Fruit fly (Drosophila melanogaster) S2 (cell line): ENCODE results near the gene CG43725.

Experiments
- CG8478 ChIP-seq: fragments of >200 bp; optimal IDR thresholded peaks from 2 replicates; lab custom pipeline; 2018
- CTCF ChIP-seq, 2 experiments: fragments of >200 bp; optimal IDR thresholded peaks; 2 replicates each; lab custom pipeline; 2018

CG43725 gene

DNA sequence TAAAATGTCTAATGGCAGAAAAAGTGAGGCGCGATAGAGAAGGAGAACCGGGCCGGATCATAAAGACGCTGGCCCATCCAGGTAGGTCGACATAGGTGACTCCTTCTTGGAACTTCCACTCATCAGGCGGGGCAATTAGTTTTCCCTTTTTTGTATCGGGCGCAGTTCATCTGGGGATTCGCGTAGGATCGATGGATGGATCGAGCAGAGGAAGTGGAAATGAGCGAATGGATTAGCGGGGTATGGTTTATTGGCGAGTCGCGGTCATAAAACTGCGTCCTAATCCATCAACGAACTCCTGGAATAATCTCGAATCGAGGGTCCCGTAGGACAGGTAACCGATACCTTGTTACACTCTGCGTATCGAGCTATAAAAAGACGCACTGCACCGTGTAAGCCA is at the start of gene CG43725:
Gene CG43725 (plus strand): TSS at position 400 of the 400 bp plus-strand sequence.
- no peak for TF ChIP-seq CTCF (optimal IDR thresholded peaks at IDR 0.05; lab: Kevin White, UChicago)
- TF ChIP-seq CG8478 (lab: Kevin White, UChicago): no peak

dm6 chr2L:11027213-11027612 is 48.1 kb upstream of the CG43725 start:
- TF ChIP-seq CG8478 (lab: Kevin White, UChicago) (no peak), CTCF (optimal IDR thresholded peaks at IDR 0.05; lab: Kevin White, UChicago) (no peak)

dm6 chr2L:11027825-11028496 is 47.4 kb upstream of the CG43725 start:
- TF ChIP-seq CTCF (optimal IDR thresholded peaks at IDR 0.05; lab: Kevin White, UChicago) (no peak), CG8478 (lab: Kevin White, UChicago) (no peak)

DNA sequence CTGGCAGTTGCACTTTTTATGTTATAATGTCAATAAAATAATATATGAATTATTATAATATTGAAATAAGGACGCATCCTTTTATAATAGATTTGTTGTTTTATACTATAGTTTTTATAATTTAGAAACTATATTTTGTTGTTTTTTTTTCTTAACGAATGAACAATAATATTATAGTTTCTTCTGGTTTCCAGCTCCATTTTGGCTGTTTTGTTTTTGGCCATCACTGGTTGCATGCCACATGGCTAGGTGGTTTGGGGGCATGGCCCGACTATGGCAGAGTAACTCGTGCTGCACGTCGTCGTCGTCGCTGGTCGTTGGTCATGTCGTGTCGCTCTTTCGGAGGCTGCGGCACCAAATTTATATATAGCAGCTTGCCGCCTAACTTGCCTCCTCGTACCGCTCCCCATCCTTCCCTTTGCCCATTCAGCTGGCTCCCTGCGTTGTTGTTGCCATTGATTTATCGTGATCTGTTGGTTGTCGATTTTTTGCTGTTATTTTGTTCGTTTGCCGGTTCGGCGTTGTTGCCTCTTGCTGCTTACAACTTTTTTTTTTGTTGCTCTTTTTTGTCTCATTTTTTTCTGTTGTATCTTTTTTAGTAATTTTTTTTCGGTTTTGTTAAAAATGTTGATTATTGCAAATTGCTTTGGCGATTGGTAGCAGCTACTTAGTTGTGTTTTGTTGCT is 42.9 kb upstream of the CG43725 start:
- no peak for TF ChIP-seq CG8478 (lab: Kevin White, UChicago)
- TF ChIP-seq CTCF (optimal IDR thresholded peaks at IDR 0.05; lab: Kevin White, UChicago): no peak

DNA sequence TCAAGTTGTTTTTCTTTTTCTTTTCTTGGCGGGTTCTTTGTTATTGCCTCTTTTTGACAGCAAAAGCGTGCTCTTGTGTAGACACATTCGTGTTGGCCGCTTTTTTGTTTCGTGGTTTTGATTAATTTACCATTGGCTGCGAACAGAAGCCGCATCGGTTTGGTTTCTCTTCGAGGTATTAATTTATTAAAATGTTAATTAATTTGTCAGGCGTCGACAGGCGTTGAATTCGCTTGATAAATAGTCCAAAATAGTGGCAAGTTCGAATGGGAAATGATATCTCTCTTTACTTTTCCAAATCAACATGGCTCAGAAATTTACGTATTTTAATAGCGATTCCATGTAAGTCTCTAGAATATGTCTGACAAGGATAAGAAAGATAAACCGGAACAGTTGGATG is 40.8 kb upstream of the CG43725 start, which contains the start of gene CG18666:
Gene CG18666 (plus strand): TSS at position 301 of the 400 bp plus-strand sequence.
- TF ChIP-seq CG8478 (lab: Kevin White, UChicago) (no peak), CTCF (optimal IDR thresholded peaks at IDR 0.05; lab: Kevin White, UChicago) (no peak)

dm6 chr2L:11037583-11038517 is 37.5 kb upstream of the CG43725 start:
- no peak for TF ChIP-seq CTCF (optimal IDR thresholded peaks at IDR 0.05; lab: Kevin White, UChicago)
- TF ChIP-seq CG8478 (lab: Kevin White, UChicago): no peak

DNA sequence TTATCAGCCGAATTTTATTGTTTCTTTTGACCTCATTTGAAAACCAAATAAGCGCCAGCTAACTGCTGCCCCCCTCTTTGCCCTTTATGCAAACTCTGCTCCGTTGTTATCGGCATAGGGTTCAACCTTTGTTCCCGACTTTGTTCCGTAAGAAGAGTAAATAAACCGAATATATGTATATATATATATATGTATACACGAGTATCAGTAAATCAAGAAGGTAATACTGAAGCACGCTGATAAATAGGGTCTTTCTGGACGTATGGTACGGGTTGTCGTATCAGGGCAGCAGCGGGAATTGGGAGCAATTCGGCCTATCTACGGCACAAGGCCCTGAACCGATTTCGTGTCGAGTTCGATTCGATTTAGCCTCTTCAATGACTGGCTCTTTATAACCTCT is 36.4 kb upstream of the CG43725 start:
- no peak for TF ChIP-seq CTCF (optimal IDR thresholded peaks at IDR 0.05; lab: Kevin White, UChicago)
- TF ChIP-seq CG8478 (lab: Kevin White, UChicago): no peak

DNA sequence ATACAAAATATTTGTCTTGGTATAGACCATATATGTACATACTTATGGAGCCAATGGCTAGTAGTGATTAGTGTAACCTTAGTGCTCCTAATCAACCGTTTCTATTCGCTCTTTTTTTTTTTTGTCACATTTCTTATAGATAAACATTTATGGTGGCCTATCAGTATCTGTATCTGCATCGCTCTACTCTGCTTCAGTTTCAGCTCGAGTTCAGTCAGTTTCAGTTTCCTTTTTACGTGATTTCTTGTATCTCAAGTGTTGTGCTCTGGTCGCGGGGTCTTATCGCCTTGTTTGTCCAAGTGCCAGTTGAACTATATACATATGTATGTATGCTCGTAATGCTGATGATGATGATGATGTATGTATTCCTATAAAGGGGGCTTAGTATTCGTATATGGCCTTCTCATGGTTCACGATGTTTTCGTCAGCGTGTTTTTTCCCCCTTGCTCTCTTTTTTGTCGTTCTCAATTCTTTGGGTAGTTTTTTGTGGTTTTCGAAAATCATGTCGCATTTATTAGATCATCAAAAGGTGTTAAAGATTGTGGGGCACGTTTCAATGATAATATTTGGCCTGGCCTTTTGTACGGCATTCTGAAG is 35.7 kb upstream of the CG43725 start:
- TF ChIP-seq CTCF (optimal IDR thresholded peaks at IDR 0.05; lab: Kevin White, UChicago) (no peak), CG8478 (lab: Kevin White, UChicago) (no peak)

DNA sequence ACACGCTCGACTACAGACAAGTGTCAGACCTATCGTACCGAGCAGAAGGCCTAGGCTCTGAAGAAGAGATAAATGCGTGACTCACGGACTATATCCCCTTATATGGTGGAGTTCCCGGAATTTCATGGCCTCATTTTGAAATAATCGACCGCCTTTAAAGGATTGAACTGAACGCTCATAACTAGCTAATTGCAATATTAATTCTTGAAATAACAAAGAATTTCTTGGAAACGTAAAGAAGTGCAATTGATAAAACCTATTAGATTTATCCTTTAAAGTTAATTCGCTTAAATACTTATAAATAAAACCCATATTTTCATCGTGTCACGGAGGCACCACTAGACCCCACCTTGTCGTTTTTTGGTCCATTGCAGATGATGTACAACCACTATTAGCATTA is 34.2 kb upstream of the CG43725 start:
- TF ChIP-seq CTCF (optimal IDR thresholded peaks at IDR 0.05; lab: Kevin White, UChicago) (no peak), CG8478 (lab: Kevin White, UChicago) (no peak)

DNA sequence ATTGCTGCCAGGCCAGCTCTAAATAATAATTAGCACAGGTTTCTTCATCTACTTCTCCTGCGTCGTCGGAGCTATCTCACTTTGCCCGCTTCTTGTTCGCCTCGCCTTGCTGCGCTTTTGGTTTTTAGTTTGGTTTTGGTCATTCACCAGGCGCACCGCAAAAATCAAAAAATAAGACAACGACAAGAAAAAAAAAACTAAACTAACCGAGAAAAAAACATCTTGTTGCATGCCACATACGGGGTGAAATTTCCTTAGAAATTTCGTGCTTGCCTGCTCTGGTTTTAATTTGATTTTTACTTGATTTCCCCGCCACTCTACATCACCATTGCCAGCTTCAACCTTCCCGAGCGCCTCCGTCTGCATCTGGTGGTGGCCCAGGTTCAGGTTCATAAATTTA is 33.5 kb upstream of the CG43725 start:
- TF ChIP-seq CG8478 (lab: Kevin White, UChicago) (no peak), CTCF (optimal IDR thresholded peaks at IDR 0.05; lab: Kevin White, UChicago) (no peak)

DNA sequence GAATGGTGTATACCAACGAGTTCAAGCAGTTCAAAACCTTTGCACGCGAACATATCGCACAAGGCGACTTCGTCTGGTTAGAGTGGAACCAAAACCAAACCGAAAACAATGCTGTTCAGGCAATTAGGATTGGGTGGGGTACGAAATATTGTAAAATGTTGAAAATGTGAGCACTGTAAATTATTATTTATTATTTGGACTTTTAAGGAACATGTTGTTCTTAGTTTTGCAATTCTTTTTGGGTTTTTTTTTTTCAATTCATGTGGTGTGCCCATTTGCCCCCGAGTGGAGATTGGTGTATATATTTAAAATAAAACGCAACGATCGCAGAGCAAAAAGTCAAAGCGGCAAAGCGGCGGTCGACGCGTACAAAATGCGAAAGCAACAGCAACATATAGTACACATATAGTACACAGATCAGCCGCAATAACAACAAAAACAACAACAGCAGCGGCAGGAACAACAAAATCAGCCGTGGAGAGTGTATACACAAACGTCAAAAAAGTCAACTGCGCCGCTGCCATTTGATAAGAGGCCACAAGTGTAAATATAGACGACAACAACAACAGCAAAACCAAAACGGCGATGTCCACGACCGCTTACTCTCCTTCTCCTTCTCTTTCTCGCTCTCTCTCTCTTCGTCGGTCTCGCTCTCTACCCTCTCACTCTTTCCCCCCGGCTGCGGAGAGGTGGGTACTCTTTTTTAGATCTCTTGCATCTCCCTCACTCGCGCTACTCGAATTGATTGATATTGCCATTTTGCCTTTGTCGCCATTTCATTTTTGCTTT is 30.4 kb upstream of the CG43725 start:
- TF ChIP-seq CTCF (optimal IDR thresholded peaks at IDR 0.05; lab: Kevin White, UChicago) (no peak), CG8478 (lab: Kevin White, UChicago) (no peak)

DNA sequence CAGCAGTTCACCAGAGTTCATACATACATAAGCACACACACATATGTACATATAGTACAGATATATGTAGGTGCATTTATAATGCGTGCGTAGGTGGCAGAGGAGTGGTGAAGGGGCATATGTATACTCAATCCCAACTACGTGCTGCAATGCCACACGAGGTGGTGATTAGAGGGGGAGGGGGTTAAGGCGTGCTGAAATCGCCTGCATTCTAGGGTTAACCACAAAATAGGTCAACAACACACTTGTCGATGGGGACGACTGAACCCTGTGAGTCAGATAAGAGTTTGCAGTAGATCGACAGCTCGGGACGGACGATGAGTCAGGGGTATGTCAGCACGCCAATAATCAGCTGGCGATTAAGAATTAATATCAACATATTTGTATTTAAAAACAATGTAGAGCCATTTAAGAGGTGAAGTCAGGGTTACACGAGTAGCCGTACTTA is 29.8 kb upstream of the CG43725 start:
- TF ChIP-seq CG8478 (lab: Kevin White, UChicago) (no peak), CTCF (optimal IDR thresholded peaks at IDR 0.05; lab: Kevin White, UChicago) (no peak)

DNA sequence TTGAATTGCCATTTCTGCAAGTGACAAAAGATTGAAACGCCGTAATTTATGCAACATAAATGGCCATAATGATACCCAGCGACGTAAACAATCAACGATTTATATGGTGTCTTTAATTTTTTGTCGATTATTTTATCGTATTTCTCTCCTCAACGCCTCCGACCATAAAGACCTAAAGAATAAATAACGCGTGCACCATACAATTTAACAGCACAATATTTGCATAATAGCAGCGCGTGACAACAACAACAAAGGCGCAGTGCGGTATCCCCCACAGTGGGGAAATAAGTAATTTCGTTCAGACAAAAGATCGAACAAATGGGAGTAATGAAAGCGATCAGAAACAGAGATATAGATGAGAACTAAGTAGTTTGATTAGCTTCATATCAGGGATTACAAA is 29.3 kb upstream of the CG43725 start:
- no peak for TF ChIP-seq CG8478 (lab: Kevin White, UChicago)
- no peak for TF ChIP-seq CTCF (optimal IDR thresholded peaks at IDR 0.05; lab: Kevin White, UChicago)
